Worm (Caenorhabditis elegans) whole organism, L4 larva: Measurements from ENCODE around the gene meg-2.

Experiments
- D1046.2 ChIP-seq: fragments of 200-800 bp; sonication (Bioruptor generic); IDR thresholded peaks from 2 replicates; pipeline ENCODE4 v1.3.6; 2022; ENCODE audit warnings: missing genetic modification characterization, missing compliant biosample characterization
- F10B5.3 ChIP-seq: sonication (generic microtip); optimal IDR thresholded peaks from 2 replicates; lab custom pipeline; 2016; ENCODE audit warnings: mild to moderate bottlenecking, missing genetic modification characterization, missing compliant biosample characterization
- F26F4.8 ChIP-seq: fragments of 200-800 bp; sonication (Bioruptor generic); conservative IDR thresholded peaks from 2 replicates; pipeline ENCODE4 v1.3.6; 2022; ENCODE audit warnings: missing genetic modification characterization, missing compliant biosample characterization
- F37D6.2 ChIP-seq: sonication (generic microtip); optimal IDR thresholded peaks from 2 replicates; lab custom pipeline; 2016; ENCODE audit warnings: mild to moderate bottlenecking, missing genetic modification characterization, missing compliant biosample characterization
- F44E2.7 ChIP-seq: fragments of 200-800 bp; sonication (Bioruptor generic); IDR thresholded peaks from 2 replicates; pipeline ENCODE4 v2.1.2; 2022; ENCODE audit warnings: missing genetic modification characterization, missing compliant biosample characterization
- T20F7.1 ChIP-seq: fragments of 200-800 bp; sonication (Bioruptor generic); optimal IDR thresholded peaks from 2 replicates; lab custom pipeline; 2018; ENCODE audit warnings: mild to moderate bottlenecking, missing genetic modification characterization, missing compliant biosample characterization
- T26A8.4 ChIP-seq: fragments of 200-800 bp; sonication (Bioruptor generic); IDR thresholded peaks from 2 replicates; pipeline ENCODE4 v1.3.6; 2022; ENCODE audit warnings: missing genetic modification characterization, missing compliant biosample characterization
- Y105C5A.15 ChIP-seq: fragments of 200-800 bp; sonication (Bioruptor generic); IDR thresholded peaks from 2 replicates; pipeline ENCODE4 v1.3.6; 2022; ENCODE audit warnings: missing genetic modification characterization, missing compliant biosample characterization
- ZK337.2 ChIP-seq: fragments of 200-800 bp; sonication (Bioruptor generic); IDR thresholded peaks from 2 replicates; pipeline ENCODE4 v1.3.6; 2022; ENCODE audit warnings: missing genetic modification reagents, missing genetic modification characterization, missing compliant biosample characterization
- aly-2 ChIP-seq: sonication (generic microtip); optimal IDR thresholded peaks from 2 replicates; lab custom pipeline; 2018; ENCODE audit warnings: missing biosample characterization, missing genetic modification characterization
- ceh-28 ChIP-seq: fragments of 150-350 bp; optimal IDR thresholded peaks from 2 replicates; lab custom pipeline; 2014; ENCODE audit warnings: missing biosample characterization, missing genetic modification reagents, missing genetic modification characterization
- ceh-82 ChIP-seq: sonication (generic microtip); optimal IDR thresholded peaks from 2 replicates; lab custom pipeline; 2017; ENCODE audit warnings: missing biosample characterization, missing genetic modification characterization
- ces-1 ChIP-seq: fragments of 150-350 bp; sonication (generic microtip); optimal IDR thresholded peaks from 4 replicates; lab custom pipeline; 2014; ENCODE audit warnings: missing biosample characterization, missing genetic modification reagents, missing genetic modification characterization
- cey-2 ChIP-seq: sonication (generic microtip); optimal IDR thresholded peaks from 3 replicates; lab custom pipeline; 2017; ENCODE audit warnings: missing genetic modification characterization, mild to moderate bottlenecking, missing compliant biosample characterization, antibody characterized with exemption, borderline replicate concordance; ENCODE audit not compliant: insufficient read depth
- daf-12 ChIP-seq: fragments of 150-350 bp; optimal IDR thresholded peaks from 2 replicates; lab custom pipeline; 2014; ENCODE audit warnings: missing biosample characterization, missing genetic modification reagents, missing genetic modification characterization
- dmd-9 ChIP-seq: fragments of 200-800 bp; sonication (Bioruptor generic); IDR thresholded peaks from 2 replicates; pipeline ENCODE4 v1.3.6; 2022; ENCODE audit warnings: missing genetic modification reagents, missing genetic modification characterization, missing compliant biosample characterization
- dve-1 ChIP-seq: sonication (generic microtip); optimal IDR thresholded peaks from 2 replicates; lab custom pipeline; 2017; ENCODE audit warnings: antibody characterized with exemption, mild to moderate bottlenecking, missing genetic modification characterization, missing compliant biosample characterization; ENCODE audit not compliant: insufficient read depth
- fkh-10 ChIP-seq: fragments of 150-350 bp; optimal IDR thresholded peaks from 2 replicates; lab custom pipeline; 2014; ENCODE audit warnings: missing biosample characterization, missing genetic modification reagents, missing genetic modification characterization
- fos-1 ChIP-seq: fragments of 150-350 bp; optimal IDR thresholded peaks from 2 replicates; lab custom pipeline; 2014; ENCODE audit warnings: missing biosample characterization, missing genetic modification characterization
- gei-8 ChIP-seq: fragments of 200-800 bp; sonication (Bioruptor generic); optimal IDR thresholded peaks from 2 replicates; lab custom pipeline; 2018; ENCODE audit warnings: mild to moderate bottlenecking, missing genetic modification characterization, missing compliant biosample characterization
- hif-1 ChIP-seq, 2 experiments: sonication (generic microtip); optimal IDR thresholded peaks; 2 replicates each; lab custom pipeline; 2016 to 2017; ENCODE audit warnings: missing compliant biosample characterization in 2 of 2, missing genetic modification characterization in 2 of 2, missing genetic modification reagents in 2 of 2, missing genotype in 2 of 2, mild to moderate bottlenecking in 1 of 2
- lin-1 ChIP-seq: fragments of 200-800 bp; sonication (Bioruptor generic); IDR thresholded peaks from 2 replicates; pipeline ENCODE4 v1.3.6; 2022; ENCODE audit warnings: missing genetic modification reagents, missing genetic modification characterization, missing compliant biosample characterization
- lin-13 ChIP-seq: fragments of 150-350 bp; optimal IDR thresholded peaks from 2 replicates; lab custom pipeline; 2014; ENCODE audit warnings: missing biosample characterization, missing genetic modification reagents, missing genetic modification characterization
- lin-29 ChIP-seq: fragments of 200-800 bp; sonication (Bioruptor generic); IDR thresholded peaks from 2 replicates; pipeline ENCODE4 v1.3.6; 2022; ENCODE audit warnings: missing genetic modification reagents, missing genetic modification characterization, missing compliant biosample characterization
- madf-5 ChIP-seq, 2 experiments: fragments of 200-800 bp; sonication (Bioruptor generic); IDR thresholded peaks; 2 replicates each; pipeline ENCODE4 v1.3.6; 2022; ENCODE audit warnings: missing compliant biosample characterization in 2 of 2, missing genetic modification characterization in 2 of 2
- mes-2 ChIP-seq: sonication (generic microtip); optimal IDR thresholded peaks from 2 replicates; lab custom pipeline; 2016; ENCODE audit warnings: missing genotype, mild to moderate bottlenecking, missing genetic modification characterization, missing compliant biosample characterization; ENCODE audit not compliant: poor library complexity, severe bottlenecking
- mxl-2 ChIP-seq: fragments of 200-800 bp; sonication (Bioruptor generic); conservative IDR thresholded peaks from 2 replicates; pipeline ENCODE4 v1.3.6; 2022; ENCODE audit warnings: missing genetic modification reagents, missing genetic modification characterization, missing compliant biosample characterization
- mxl-3 ChIP-seq: fragments of 200-800 bp; sonication (Bioruptor generic); optimal IDR thresholded peaks from 2 replicates; lab custom pipeline; 2018; ENCODE audit warnings: mild to moderate bottlenecking, missing genetic modification characterization, missing compliant biosample characterization
- nhr-10 ChIP-seq: fragments of 150-350 bp; optimal IDR thresholded peaks from 2 replicates; lab custom pipeline; 2014; ENCODE audit warnings: missing biosample characterization, missing genetic modification characterization
- nhr-111 ChIP-seq: fragments of 200-800 bp; sonication (Bioruptor generic); optimal IDR thresholded peaks from 2 replicates; lab custom pipeline; 2018; ENCODE audit warnings: mild to moderate bottlenecking, missing genetic modification characterization, missing compliant biosample characterization
- nhr-25 ChIP-seq: sonication (generic microtip); optimal IDR thresholded peaks from 2 replicates; lab custom pipeline; 2017; ENCODE audit warnings: missing genetic modification characterization, mild to moderate bottlenecking, missing compliant biosample characterization, antibody characterized with exemption, moderate library complexity, borderline replicate concordance; ENCODE audit not compliant: insufficient read depth
- nhr-42 ChIP-seq: fragments of 200-800 bp; sonication (Bioruptor generic); IDR thresholded peaks from 2 replicates; pipeline ENCODE4 v1.3.6; 2022; ENCODE audit warnings: missing genetic modification characterization, missing compliant biosample characterization
- nhr-6 ChIP-seq: fragments of 150-350 bp; optimal IDR thresholded peaks from 2 replicates; lab custom pipeline; 2014; ENCODE audit warnings: missing biosample characterization, missing genetic modification characterization
- pha-4 ChIP-seq, 2 experiments: fragments of 150-350 bp in 1 of 2; fragments of 200-800 bp in 1 of 2; sonication (Bioruptor generic) in 1 of 2; IDR thresholded peaks in 1 of 2; optimal IDR thresholded peaks in 1 of 2; 2 replicates each; pipeline versions ENCODE4 v1.3.6 to Lab custom; 2014 to 2022; ENCODE audit warnings: missing genetic modification characterization in 2 of 2, missing genetic modification reagents in 2 of 2, missing biosample characterization in 1 of 2, missing compliant biosample characterization in 1 of 2
- rbr-2 ChIP-seq: sonication (generic microtip); optimal IDR thresholded peaks from 2 replicates; lab custom pipeline; 2016; ENCODE audit warnings: missing genotype, missing genetic modification characterization, missing compliant biosample characterization
- sdz-12 ChIP-seq: fragments of 200-800 bp; sonication (Bioruptor generic); optimal IDR thresholded peaks from 2 replicates; lab custom pipeline; 2018; ENCODE audit warnings: mild to moderate bottlenecking, missing genetic modification characterization, missing compliant biosample characterization
- set-16 ChIP-seq: fragments of 200-800 bp; sonication (Bioruptor generic); IDR thresholded peaks from 2 replicates; pipeline ENCODE4 v1.3.6; 2022; ENCODE audit warnings: missing genetic modification reagents, missing genetic modification characterization, missing compliant biosample characterization
- skn-1 ChIP-seq: fragments of 150-350 bp; optimal IDR thresholded peaks from 2 replicates; lab custom pipeline; 2014; ENCODE audit warnings: missing biosample characterization, missing genetic modification characterization
- snpc-1.2 ChIP-seq: fragments of 200-800 bp; sonication (Bioruptor generic); IDR thresholded peaks from 2 replicates; pipeline ENCODE4 v1.3.6; 2022; ENCODE audit warnings: missing genetic modification reagents, missing genetic modification characterization, missing compliant biosample characterization
- snpc-4 ChIP-seq: fragments of 150-350 bp; optimal IDR thresholded peaks from 2 replicates; lab custom pipeline; 2014; ENCODE audit warnings: missing biosample characterization, missing genetic modification characterization
- spr-1 ChIP-seq: sonication (generic microtip); optimal IDR thresholded peaks from 2 replicates; lab custom pipeline; 2016; ENCODE audit warnings: mild to moderate bottlenecking, missing genetic modification characterization, missing compliant biosample characterization
- tag-97 ChIP-seq: fragments of 200-800 bp; sonication (Bioruptor generic); IDR thresholded peaks from 2 replicates; pipeline ENCODE4 v1.3.6; 2022; ENCODE audit warnings: missing genetic modification characterization, missing compliant biosample characterization
- tra-1 ChIP-seq: fragments of 200-800 bp; sonication (Bioruptor generic); IDR thresholded peaks from 2 replicates; pipeline ENCODE4 v1.3.6; 2022; ENCODE audit warnings: missing genetic modification reagents, missing genetic modification characterization, missing compliant biosample characterization
- unc-39 ChIP-seq: sonication (generic microtip); optimal IDR thresholded peaks from 2 replicates; lab custom pipeline; 2017; ENCODE audit warnings: missing biosample characterization, missing genetic modification characterization
- vab-7 ChIP-seq: fragments of 200-800 bp; sonication (Bioruptor generic); IDR thresholded peaks from 2 replicates; pipeline ENCODE4 v1.3.6; 2022; ENCODE audit warnings: missing genetic modification reagents, missing genetic modification characterization, missing compliant biosample characterization
- zfp-2 ChIP-seq: sonication (generic microtip); optimal IDR thresholded peaks from 2 replicates; lab custom pipeline; 2016; ENCODE audit warnings: mild to moderate bottlenecking, missing genetic modification characterization, missing compliant biosample characterization
- zip-11 ChIP-seq: fragments of 200-800 bp; sonication (Bioruptor generic); IDR thresholded peaks from 2 replicates; pipeline ENCODE4 v1.3.6; 2022; ENCODE audit warnings: missing genetic modification characterization, missing compliant biosample characterization
- ztf-11 ChIP-seq: fragments of 150-350 bp; optimal IDR thresholded peaks from 2 replicates; lab custom pipeline; 2014; ENCODE audit warnings: missing biosample characterization, missing genetic modification characterization
- ztf-7 ChIP-seq: fragments of 150-350 bp; optimal IDR thresholded peaks from 2 replicates; lab custom pipeline; 2014; ENCODE audit warnings: missing biosample characterization, missing genetic modification characterization

The meg-2 gene

ce11 chrX:13952347-13952746, 26.4 kb upstream of the meg-2 start:
- peak; percentile 14; the same call in 1 of the 2 replicates for TF ChIP-seq snpc-1.2 (GFP tag; lab: Robert Waterston, UW)
- TF ChIP-seq madf-5 (GFP tag; IDR thresholded peaks at IDR 0.05; lab: Robert Waterston, UW), result 0 out of 4 replicates have a peak, but pooled peaks of 1 of the 2 experiments have one; percentile 24
- no peak for TF ChIP-seq ceh-82 (tag; lab: Kevin White, UChicago)
- no peak for TF ChIP-seq lin-29 (GFP tag; lab: Robert Waterston, UW)
- TF ChIP-seq lin-13, result no peak
- no peak for TF ChIP-seq daf-12
- no peak for TF ChIP-seq ceh-28 (tag; lab: Kevin White, UChicago)
- no peak for TF ChIP-seq ZK337.2
- no peak for TF ChIP-seq dmd-9 (GFP tag; lab: Robert Waterston, UW)
- TF ChIP-seq ztf-7 (tag; lab: Kevin White, UChicago), result no peak
- TF ChIP-seq snpc-4 (tag; lab: Kevin White, UChicago), result no peak
- TF ChIP-seq skn-1 (tag; lab: Kevin White, UChicago), result no peak
- TF ChIP-seq set-16 (GFP tag; lab: Robert Waterston, UW), result peak; percentile 56; the same call in 1 of the 2 replicates
- no peak for TF ChIP-seq ztf-11
- no peak for TF ChIP-seq F26F4.8 (GFP tag; lab: Robert Waterston, UW)
- no peak for TF ChIP-seq T26A8.4 (GFP tag; lab: Robert Waterston, UW)
- no peak for TF ChIP-seq F10B5.3 (tag; lab: Kevin White, UChicago)
- no peak for TF ChIP-seq pha-4 (GFP tag; IDR thresholded peaks at IDR 0.05; lab: Robert Waterston, UW)
- no peak for TF ChIP-seq pha-4 (tag; optimal IDR thresholded peaks at IDR 0.05; lab: Kevin White, UChicago)
- TF ChIP-seq Y105C5A.15 (GFP tag; lab: Robert Waterston, UW), result no peak
- no peak for TF ChIP-seq fkh-10 (GFP tag; lab: Kevin White, UChicago)
- no peak for TF ChIP-seq nhr-6 (tag; lab: Kevin White, UChicago)

- TF ChIP-seq F44E2.7 (GFP tag; lab: Robert Waterston, UW) (no peak), tag-97 (GFP tag; lab: Robert Waterston, UW) (no peak), nhr-10 (tag; lab: Kevin White, UChicago) (peak; percentile 14), nhr-42 (GFP tag; lab: Robert Waterston, UW) (no peak), cey-2 (tag; lab: Kevin White, UChicago) (no peak), zfp-2 (tag; lab: Kevin White, UChicago) (no peak), fos-1 (no peak), F37D6.2 (tag; lab: Kevin White, UChicago) (no peak), spr-1 (tag; lab: Kevin White, UChicago) (peak; percentile 23), nhr-6 (tag; lab: Kevin White, UChicago) (no peak), ces-1 (GFP tag; lab: Kevin White, UChicago) (no peak), sdz-12 (GFP tag; lab: Kevin White, UChicago) (no peak), zip-11 (GFP tag; lab: Robert Waterston, UW) (no peak), gei-8 (GFP tag; lab: Kevin White, UChicago) (no peak), nhr-25 (peak; percentile 50), vab-7 (no peak), aly-2 (tag; lab: Kevin White, UChicago) (no peak), mxl-3 (GFP tag; lab: Kevin White, UChicago) (peak; percentile 61), T20F7.1 (GFP tag; lab: Kevin White, UChicago) (no peak), hif-1 (tag; optimal IDR thresholded peaks at IDR 0.05; lab: Kevin White, UChicago) (no peak), lin-1 (GFP tag; lab: Robert Waterston, UW) (no peak), mes-2 (tag; lab: Kevin White, UChicago) (peak; percentile 50), dve-1 (peak; percentile 64), mxl-2 (no peak), nhr-111 (no peak), rbr-2 (tag; lab: Kevin White, UChicago) (peak; percentile 33), unc-39 (tag; lab: Kevin White, UChicago) (no peak), tra-1 (no peak), D1046.2 (GFP tag; lab: Robert Waterston, UW) (0 out of 2 replicates have a peak, but pooled peaks have one; percentile 55), skn-1 (tag; lab: Kevin White, UChicago) (no peak), ceh-82 (tag; lab: Kevin White, UChicago) (no peak), Y105C5A.15 (GFP tag; lab: Robert Waterston, UW) (no peak), daf-12 (no peak)
Measured at ce11 chrX:13950620-13951152, 24.8 kb upstream of the meg-2 start.
